Fruit fly (Drosophila melanogaster) S2 (cell line): ENCODE data around the gene Fancm.

Experiments
- CG8478 ChIP-seq: fragments of >200 bp; optimal IDR thresholded peaks from 2 replicates; lab custom pipeline; 2018
- CTCF ChIP-seq, 2 experiments: fragments of >200 bp; optimal IDR thresholded peaks; 2 replicates each; lab custom pipeline; 2018

- TF ChIP-seq CTCF (optimal IDR thresholded peaks at IDR 0.05; lab: Kevin White, UChicago), result peak in 1 of 2 experiments; percentile 32
- TF ChIP-seq CG8478 (lab: Kevin White, UChicago), result peak; percentile 59
Measured at dm6 chr3R:21433879-21434559, 48.1 kb upstream of the Fancm start, which contains the start of gene lbl.
